Worm (Caenorhabditis elegans) whole organism, L3 larva: ENCODE results near the gene fnta-1.

Experiments
- aly-2 ChIP-seq: fragments of 150-350 bp; optimal IDR thresholded peaks from 2 replicates; lab custom pipeline; 2014; ENCODE audit warnings: missing biosample characterization, missing genetic modification characterization
- ama-1 ChIP-seq: fragments of 150-350 bp; optimal IDR thresholded peaks from 2 replicates; lab custom pipeline; 2018
- egl-27 ChIP-seq: sonication (generic microtip); optimal IDR thresholded peaks from 4 replicates; lab custom pipeline; 2017; ENCODE audit warnings: missing biosample characterization, missing genetic modification reagents, missing genetic modification characterization
- fos-1 ChIP-seq: fragments of 150-350 bp; optimal IDR thresholded peaks from 2 replicates; lab custom pipeline; 2014; ENCODE audit warnings: missing biosample characterization, missing genetic modification characterization
- unc-39 ChIP-seq: sonication (generic microtip); optimal IDR thresholded peaks from 4 replicates; lab custom pipeline; 2017; ENCODE audit warnings: missing biosample characterization, missing genetic modification characterization

ce11 chrIV:237350-237749 is 2.8 kb downstream of the fnta-1 start, which contains the start of gene ints-13:
- TF ChIP-seq egl-27 (no peak), aly-2 (tag; lab: Kevin White, UChicago) (no peak), fos-1 (no peak), ama-1 (lab: Kevin White, UChicago) (no peak), unc-39 (no peak)
